Fruit fly (Drosophila melanogaster): ENCODE data around the gene Taf1.

Taf1 gene

dm6 chr3R:6657278-6658246 is 10.9 kb downstream of the Taf1 start, which contains the start of the genes CG1307 and twr (continued):
- TF ChIP-seq CG12236 (GFP tag; optimal IDR thresholded peaks at IDR 0.05): no peak
- no peak for TF ChIP-seq ase (GFP tag; IDR thresholded peaks at IDR 0.05)
- TF ChIP-seq pfk (GFP tag; optimal IDR thresholded peaks at IDR 0.05): no peak
- peak; percentile 24; the same call in 1 of the 3 replicates for TF ChIP-seq Aef1 (GFP tag; IDR thresholded peaks at IDR 0.05)
- no peak for TF ChIP-seq HmgD (GFP tag; optimal IDR thresholded peaks at IDR 0.05)
- peak; percentile 15 for TF ChIP-seq CG8290 (GFP tag; optimal IDR thresholded peaks at IDR 0.05)
- TF ChIP-seq CG8290 (tag; optimal IDR thresholded peaks at IDR 0.05): no peak
- no peak for TF ChIP-seq sna (GFP tag; IDR thresholded peaks at IDR 0.05; ENCODE audit: partially characterized antibody)
- TF ChIP-seq CG9437 (GFP tag; optimal IDR thresholded peaks at IDR 0.05): peak; percentile 97
- no peak for TF ChIP-seq maf-S (GFP tag; optimal IDR thresholded peaks at IDR 0.05)
- TF ChIP-seq Eip74EF (GFP tag; optimal IDR thresholded peaks at IDR 0.05): no peak
- no peak for TF ChIP-seq CG17568 (GFP tag; optimal IDR thresholded peaks at IDR 0.05)
- 0 out of 3 replicates have a peak, but pooled peaks have one; percentile 17 for TF ChIP-seq CG6791 (GFP tag; IDR thresholded peaks at IDR 0.05; ENCODE audit: partially characterized antibody)
- TF ChIP-seq gt (GFP tag; IDR thresholded peaks at IDR 0.05): no peak
- TF ChIP-seq yki (optimal IDR thresholded peaks at IDR 0.05): no peak
- TF ChIP-seq btn (GFP tag; optimal IDR thresholded peaks at IDR 0.05): no peak
- peak; percentile 51; the same call in 1 of the 2 replicates for TF ChIP-seq Xrp1 (GFP tag; IDR thresholded peaks at IDR 0.05)
- no peak for TF ChIP-seq CG8388 (GFP tag; optimal IDR thresholded peaks at IDR 0.05)
- TF ChIP-seq al (GFP tag; IDR thresholded peaks at IDR 0.05): peak; percentile 13; the same call in 1 of the 2 replicates
- no peak for TF ChIP-seq CG4424 (GFP tag; optimal IDR thresholded peaks at IDR 0.05)
- TF ChIP-seq eyg (GFP tag; optimal IDR thresholded peaks at IDR 0.05): no peak
- TF ChIP-seq pum (GFP tag; optimal IDR thresholded peaks at IDR 0.05): no peak
- TF ChIP-seq corto (GFP tag; optimal IDR thresholded peaks at IDR 0.05): no peak
- TF ChIP-seq Hmx (GFP tag; optimal IDR thresholded peaks at IDR 0.05): no peak
- TF ChIP-seq Fer3 (tag; optimal IDR thresholded peaks at IDR 0.05): no peak
- no peak for TF ChIP-seq fd64A (GFP tag; optimal IDR thresholded peaks at IDR 0.05)
- no peak for TF ChIP-seq trh (GFP tag; optimal IDR thresholded peaks at IDR 0.05)
- no peak for TF ChIP-seq cad (GFP tag; optimal IDR thresholded peaks at IDR 0.05)
- TF ChIP-seq Kr (GFP tag; optimal IDR thresholded peaks at IDR 0.05): no peak
- no peak for TF ChIP-seq BtbVII (GFP tag; optimal IDR thresholded peaks at IDR 0.05)
- no peak for TF ChIP-seq Gsc (GFP tag; IDR thresholded peaks at IDR 0.05)
- TF ChIP-seq lbe (GFP tag; optimal IDR thresholded peaks at IDR 0.05): no peak
- no peak for TF ChIP-seq sc (optimal IDR thresholded peaks at IDR 0.05)
- no peak for TF ChIP-seq sc (GFP tag; optimal IDR thresholded peaks at IDR 0.05)
- no peak for TF ChIP-seq CG14965 (GFP tag; optimal IDR thresholded peaks at IDR 0.05; ENCODE audit: borderline replicate concordance)
- no peak for TF ChIP-seq CG6654 (GFP tag; optimal IDR thresholded peaks at IDR 0.05)
- TF ChIP-seq Camta (GFP tag; optimal IDR thresholded peaks at IDR 0.05): no peak
- no peak for TF ChIP-seq Usf (GFP tag; optimal IDR thresholded peaks at IDR 0.05)
- TF ChIP-seq PHDP (tag; optimal IDR thresholded peaks at IDR 0.05): no peak
- TF ChIP-seq jumu (GFP tag; optimal IDR thresholded peaks at IDR 0.05): no peak
- TF ChIP-seq CG6254 (GFP tag; optimal IDR thresholded peaks at IDR 0.05): no peak
- no peak for TF ChIP-seq CG7963 (GFP tag; IDR thresholded peaks at IDR 0.05; ENCODE audit: partially characterized antibody)
- TF ChIP-seq CG7372 (GFP tag; IDR thresholded peaks at IDR 0.05): 0 out of 2 replicates have a peak, but pooled peaks have one; percentile 15
- TF ChIP-seq ERR (GFP tag; optimal IDR thresholded peaks at IDR 0.05): no peak
- TF ChIP-seq sima (GFP tag; optimal IDR thresholded peaks at IDR 0.05): no peak
- no peak for TF ChIP-seq grn (GFP tag; optimal IDR thresholded peaks at IDR 0.05)
- TF ChIP-seq CG7556 (GFP tag; optimal IDR thresholded peaks at IDR 0.05): no peak
- TF ChIP-seq tna (GFP tag; IDR thresholded peaks at IDR 0.05; ENCODE audit: partially characterized antibody): no peak
- TF ChIP-seq CG9727 (GFP tag; optimal IDR thresholded peaks at IDR 0.05): no peak
- no peak for TF ChIP-seq sens (GFP tag)

Data from whole organism, embryonic.